Fruit fly (Drosophila melanogaster): ENCODE measurements around the gene Cht5.

- TF ChIP-seq CG8478 (optimal IDR thresholded peaks at IDR 0.05) (no peak), CTCF (optimal IDR thresholded peaks at IDR 0.05) (no peak)
These were observed 21.2 kb upstream of the Cht5 start for dm6 chr3R:13746066-13746673.

Data from S2 (cell line).